Worm (Caenorhabditis elegans) whole organism, L3 larva: ENCODE measurements around the gene col-87.

Experiments used
- elt-1 ChIP-seq: fragments of 150-350 bp; optimal IDR thresholded peaks from 2 replicates; lab custom pipeline; 2014; ENCODE audit warnings: missing biosample characterization, missing genetic modification characterization
- lin-39 ChIP-seq: fragments of 150-350 bp; optimal IDR thresholded peaks from 2 replicates; lab custom pipeline; 2018; ENCODE audit warnings: missing biosample characterization, missing genetic modification reagents, missing genetic modification characterization
- pha-4 ChIP-seq: fragments of 150-350 bp; optimal IDR thresholded peaks from 2 replicates; lab custom pipeline; 2014; ENCODE audit warnings: missing biosample characterization, missing genetic modification reagents, missing genetic modification characterization

- TF ChIP-seq lin-39 (tag; lab: Kevin White, UChicago), result no peak
- no peak for TF ChIP-seq pha-4 (tag; lab: Kevin White, UChicago)
- no peak for TF ChIP-seq elt-1 (tag; lab: Kevin White, UChicago)
These were observed 49.3 kb downstream of the col-87 start for ce11 chrII:14045235-14045634.
